Fruit fly (Drosophila melanogaster) whole organism, prepupa: ENCODE measurements around the gene CG31178.
A peak's percentile ranks its signal among the peaks of the same experiment; 100 is the strongest.

Experiments
- CG11294 ChIP-seq: fragments of 200-800 bp; sonication (Bioruptor generic); IDR thresholded peaks from 2 replicates; pipeline ENCODE4 v1.3.6; 2022; ENCODE audit warnings: missing biosample characterization, missing genetic modification characterization
- CG11762 ChIP-seq: fragments of 200-800 bp; sonication (Bioruptor generic); optimal IDR thresholded peaks from 3 replicates; lab custom pipeline; 2016; ENCODE audit warnings: missing biosample characterization, missing genetic modification characterization; ENCODE audit not compliant: insufficient read depth
- CG11902 ChIP-seq: fragments of 200-800 bp; sonication (Bioruptor generic); optimal IDR thresholded peaks from 3 replicates; lab custom pipeline; 2016; ENCODE audit warnings: missing biosample characterization, missing genetic modification characterization
- CG15336 ChIP-seq: fragments of 200-800 bp; sonication (Bioruptor generic); IDR thresholded peaks from 2 replicates; pipeline ENCODE4 v1.3.6; 2022; ENCODE audit warnings: missing biosample characterization, missing genetic modification characterization
- CG3032 ChIP-seq: fragments of 200-800 bp; optimal IDR thresholded peaks from 2 replicates; lab custom pipeline; 2019; ENCODE audit warnings: missing biosample characterization, mild to moderate bottlenecking, missing genetic modification characterization, moderate library complexity
- CG31627 ChIP-seq: fragments of 200-800 bp; sonication (Bioruptor generic); optimal IDR thresholded peaks from 3 replicates; lab custom pipeline; 2016; ENCODE audit warnings: missing biosample characterization, missing genetic modification characterization
- CG32006 ChIP-seq: fragments of 200-800 bp; sonication (Bioruptor generic); optimal IDR thresholded peaks from 3 replicates; lab custom pipeline; 2017; ENCODE audit warnings: missing biosample characterization, mild to moderate bottlenecking, missing genetic modification characterization
- CG34406 ChIP-seq: fragments of 200-800 bp; sonication (Bioruptor generic); optimal IDR thresholded peaks from 3 replicates; lab custom pipeline; 2016; ENCODE audit warnings: missing biosample characterization, missing genetic modification characterization
- CG3919 ChIP-seq: fragments of 200-800 bp; sonication (Bioruptor generic); optimal IDR thresholded peaks from 3 replicates; lab custom pipeline; 2016; ENCODE audit warnings: missing biosample characterization, missing genetic modification characterization
- CG4318 ChIP-seq: fragments of 200-800 bp; sonication (Bioruptor generic); optimal IDR thresholded peaks from 3 replicates; lab custom pipeline; 2017; ENCODE audit warnings: missing biosample characterization, mild to moderate bottlenecking, missing genetic modification characterization
- CG6276 ChIP-seq: fragments of 200-800 bp; sonication (Bioruptor generic); optimal IDR thresholded peaks from 2 replicates; lab custom pipeline; 2017; ENCODE audit warnings: missing biosample characterization, mild to moderate bottlenecking, missing genetic modification characterization
- CG6792 ChIP-seq: fragments of 200-800 bp; sonication (Bioruptor generic); optimal IDR thresholded peaks from 3 replicates; lab custom pipeline; 2016; ENCODE audit warnings: missing biosample characterization, missing genetic modification characterization
- CG6854 ChIP-seq: fragments of 200-800 bp; sonication (Bioruptor generic); optimal IDR thresholded peaks from 2 replicates; lab custom pipeline; 2017; ENCODE audit warnings: missing biosample characterization, mild to moderate bottlenecking, missing genetic modification characterization
- CG8119 ChIP-seq: fragments of 200-800 bp; sonication (Bioruptor generic); IDR thresholded peaks from 3 replicates; pipeline ENCODE4 v1.3.6; 2022; ENCODE audit warnings: missing biosample characterization, missing genetic modification characterization
- CG8632 ChIP-seq: fragments of 200-800 bp; sonication (Bioruptor generic); optimal IDR thresholded peaks from 3 replicates; lab custom pipeline; 2016; ENCODE audit warnings: missing biosample characterization, missing genetic modification characterization
- Eip75B ChIP-seq: fragments of 200-800 bp; sonication (Bioruptor generic); optimal IDR thresholded peaks from 3 replicates; lab custom pipeline; 2016; ENCODE audit warnings: missing biosample characterization, missing genetic modification characterization
- Eip78C ChIP-seq: fragments of 200-800 bp; sonication (Bioruptor generic); peaks from one replicate; lab custom pipeline; 2016; ENCODE audit warnings: missing biosample characterization, missing genetic modification characterization
- Ets21C ChIP-seq: fragments of 200-800 bp; sonication (Bioruptor generic); optimal IDR thresholded peaks from 3 replicates; lab custom pipeline; 2016; ENCODE audit warnings: missing biosample characterization, missing genetic modification characterization
- Hr38 ChIP-seq: sonication (Bioruptor generic); optimal IDR thresholded peaks from 2 replicates; lab custom pipeline; 2016; ENCODE audit warnings: missing biosample characterization, missing genetic modification characterization
- Met ChIP-seq: fragments of 200-800 bp; sonication (Bioruptor generic); optimal IDR thresholded peaks from 3 replicates; lab custom pipeline; 2016; ENCODE audit warnings: missing biosample characterization, missing genetic modification characterization
- OdsH ChIP-seq: fragments of 200-800 bp; sonication (Bioruptor generic); optimal IDR thresholded peaks from 3 replicates; lab custom pipeline; 2016; ENCODE audit warnings: missing biosample characterization, missing genetic modification characterization
- Sox102F ChIP-seq: fragments of 200-800 bp; sonication (Bioruptor generic); optimal IDR thresholded peaks from 2 replicates; lab custom pipeline; 2016; ENCODE audit warnings: missing biosample characterization, mild to moderate bottlenecking, missing genetic modification characterization
- Sox15 ChIP-seq: fragments of 200-800 bp; sonication (Bioruptor generic); optimal IDR thresholded peaks from 3 replicates; lab custom pipeline; 2016; ENCODE audit warnings: missing biosample characterization, missing genetic modification characterization
- achi ChIP-seq: fragments of 200-800 bp; sonication (Bioruptor generic); optimal IDR thresholded peaks from 3 replicates; lab custom pipeline; 2016; ENCODE audit warnings: missing biosample characterization, missing genetic modification characterization
- dsx ChIP-seq: fragments of 200-800 bp; optimal IDR thresholded peaks from 3 replicates; lab custom pipeline; 2019; ENCODE audit warnings: missing biosample characterization, mild to moderate bottlenecking, missing genetic modification characterization, moderate library complexity; ENCODE audit not compliant: poor library complexity, severe bottlenecking
- eg ChIP-seq: fragments of 200-800 bp; sonication (Bioruptor generic); IDR thresholded peaks from 3 replicates; pipeline ENCODE4 v1.3.6; 2022; ENCODE audit warnings: missing biosample characterization, missing genetic modification characterization
- esn ChIP-seq: fragments of 200-800 bp; sonication (Bioruptor generic); optimal IDR thresholded peaks from 2 replicates; lab custom pipeline; 2016; ENCODE audit warnings: missing biosample characterization, mild to moderate bottlenecking, missing genetic modification characterization, moderate library complexity
- fkh ChIP-seq: fragments of 200-800 bp; sonication (Bioruptor generic); optimal IDR thresholded peaks from 3 replicates; lab custom pipeline; 2017; ENCODE audit warnings: missing biosample characterization, mild to moderate bottlenecking, missing genetic modification characterization, moderate library complexity
- lz ChIP-seq: fragments of 200-800 bp; sonication (Bioruptor generic); optimal IDR thresholded peaks from 3 replicates; lab custom pipeline; 2016; ENCODE audit warnings: missing biosample characterization, missing genetic modification characterization
- salr ChIP-seq, 2 experiments: fragments of 200-800 bp; sonication (Bioruptor generic); optimal IDR thresholded peaks; 3 replicates each; lab custom pipeline; 2016 to 2018; ENCODE audit warnings: missing biosample characterization in 2 of 2, missing genetic modification characterization in 2 of 2, mild to moderate bottlenecking in 1 of 2
- spab ChIP-seq: fragments of 200-800 bp; sonication (Bioruptor generic); optimal IDR thresholded peaks from 2 replicates; lab custom pipeline; 2017; ENCODE audit warnings: missing biosample characterization, mild to moderate bottlenecking, missing genetic modification characterization, missing genetic modification reagents
- svp ChIP-seq: fragments of 200-800 bp; sonication (Bioruptor generic); peaks from one replicate; lab custom pipeline; 2016; ENCODE audit warnings: missing biosample characterization, missing genetic modification characterization
- vri ChIP-seq: fragments of 200-800 bp; sonication (Bioruptor generic); optimal IDR thresholded peaks from 3 replicates; lab custom pipeline; 2016; ENCODE audit warnings: missing biosample characterization, mild to moderate bottlenecking, missing genetic modification characterization

CG31178 gene

dm6 chr3R:21862137-21862850, 11.2 kb upstream of the CG31178 start (continued):
- TF ChIP-seq CG4318 (peak; percentile 93), CG6792 (GFP tag; lab: Kevin White, UChicago) (peak; percentile 50), CG15336 (peak; percentile 97), CG8119 (peak; percentile 96), Ets21C (peak; percentile 3), Sox15 (GFP tag; lab: Kevin White, UChicago) (no peak), CG11762 (GFP tag; lab: Kevin White, UChicago) (peak; percentile 46), CG8632 (peak; percentile 32), dsx (GFP tag; lab: Kevin White, UChicago) (no peak), vri (GFP tag; lab: Kevin White, UChicago) (no peak), CG6276 (GFP tag; lab: Kevin White, UChicago) (peak; percentile 93), CG11902 (GFP tag; lab: Kevin White, UChicago) (no peak), Met (GFP tag; lab: Kevin White, UChicago) (peak; percentile 29), CG3919 (GFP tag; lab: Kevin White, UChicago) (peak; percentile 51), CG3032 (tag; lab: Kevin White, UChicago) (no peak), eg (GFP tag; lab: Robert Waterston, UW) (peak; percentile 96), CG11294 (GFP tag; lab: Robert Waterston, UW) (peak; percentile 73), Hr38 (GFP tag; lab: Kevin White, UChicago) (no peak), salr (GFP tag; optimal IDR thresholded peaks at IDR 0.05; lab: Kevin White, UChicago) (peak in 1 of 2 experiments; percentile 83), esn (GFP tag; lab: Kevin White, UChicago) (peak; percentile 31), lz (GFP tag; lab: Kevin White, UChicago) (peak; percentile 41), CG31627 (GFP tag; lab: Kevin White, UChicago) (no peak), achi (GFP tag; lab: Kevin White, UChicago) (peak; percentile 69)

dm6 chr3R:21862868-21863267, 10.7 kb upstream of the CG31178 start:
- TF ChIP-seq esn (GFP tag; lab: Kevin White, UChicago) (no peak), Eip78C (peak; percentile 57)
- TF ChIP-seq, all 60 proteins: peak for 1

dm6 chr3R:21863817-21864384, 9.6 kb upstream of the CG31178 start:
- TF ChIP-seq CG8119 (0 out of 3 replicates have a peak, but pooled peaks have one; percentile 38), CG6854 (GFP tag; lab: Kevin White, UChicago) (no peak), CG34406 (GFP tag; lab: Kevin White, UChicago) (no peak), CG32006 (peak; percentile 15), svp (GFP tag; lab: Kevin White, UChicago) (peak; percentile 53)

- no peak for TF ChIP-seq Hr38 (GFP tag; lab: Kevin White, UChicago)
- no peak for TF ChIP-seq spab
- no peak for TF ChIP-seq lz (GFP tag; lab: Kevin White, UChicago)
- no peak for TF ChIP-seq CG6276 (GFP tag; lab: Kevin White, UChicago)
- TF ChIP-seq fkh (GFP tag; lab: Kevin White, UChicago) = no peak
- TF ChIP-seq eg (GFP tag; lab: Robert Waterston, UW) = no peak
- no peak for TF ChIP-seq CG11294 (GFP tag; lab: Robert Waterston, UW)
- no peak for TF ChIP-seq CG3032 (tag; lab: Kevin White, UChicago)
- no peak for TF ChIP-seq Eip75B
- TF ChIP-seq Met (GFP tag; lab: Kevin White, UChicago) = no peak
- no peak for TF ChIP-seq OdsH (GFP tag; lab: Kevin White, UChicago)
- no peak for TF ChIP-seq CG6854 (GFP tag; lab: Kevin White, UChicago)
- TF ChIP-seq achi (GFP tag; lab: Kevin White, UChicago) = no peak
- TF ChIP-seq Sox102F (GFP tag; lab: Kevin White, UChicago) = no peak
Measured at dm6 chr3R:21864484-21864883, 9.1 kb upstream of the CG31178 start.
